Worm (Caenorhabditis elegans): ENCODE measurements around the gene F11F1.1.
A peak's percentile ranks its signal among the peaks of the same experiment; 100 is the strongest.

The F11F1.1 gene

DNA sequence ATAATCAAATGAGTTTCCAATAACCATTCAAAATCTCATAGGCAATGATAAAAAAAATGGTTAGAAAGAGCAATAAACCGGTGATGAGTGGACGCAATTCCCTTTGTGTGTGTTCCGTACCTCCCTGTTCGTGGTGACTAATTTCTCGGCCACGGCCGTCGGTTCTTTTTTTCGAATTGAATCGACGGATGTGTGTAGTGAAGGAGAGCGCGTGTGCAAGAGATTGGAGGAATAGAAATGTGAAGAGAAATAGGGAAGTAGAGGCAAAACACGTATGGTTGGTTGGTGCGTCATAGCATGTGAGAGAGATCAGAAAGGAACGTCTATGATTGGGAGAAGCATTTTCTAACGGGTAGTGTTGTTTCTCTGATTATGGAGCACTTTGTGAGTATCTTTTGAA lies 35.5 kb upstream of the F11F1.1 start:
- no peak for TF ChIP-seq aly-1 (tag; optimal IDR thresholded peaks at IDR 0.05)
- peak; percentile 25 for TF ChIP-seq F13C5.2 (tag; optimal IDR thresholded peaks at IDR 0.05)
- peak; percentile 50 for TF ChIP-seq hmg-4 (GFP tag; optimal IDR thresholded peaks at IDR 0.05)
- TF ChIP-seq tbx-11 (GFP tag; IDR thresholded peaks at IDR 0.05) = no peak
- TF ChIP-seq tbx-37 (GFP tag; conservative IDR thresholded peaks at IDR 0.05) = peak; percentile 19; the same call in 1 of the 2 replicates

DNA sequence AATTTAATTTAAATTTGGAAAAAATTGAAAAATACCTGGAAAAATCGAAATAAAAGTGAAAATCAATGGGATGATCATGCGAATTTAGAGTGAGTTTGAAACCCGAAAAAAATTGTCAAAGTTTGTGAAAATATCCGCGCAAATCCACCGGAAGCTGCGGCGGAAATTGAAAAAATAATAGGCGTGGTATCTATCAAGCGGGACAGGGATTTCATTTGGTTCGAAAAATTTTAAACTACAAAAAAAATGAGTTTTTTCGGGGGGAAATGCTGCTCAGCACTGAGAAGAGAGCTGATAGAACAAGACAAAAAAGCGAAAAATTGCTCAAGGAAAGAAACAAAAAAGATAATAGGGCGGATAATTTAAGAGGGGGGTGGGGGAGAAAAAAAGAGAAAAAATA lies 24.4 kb upstream of the F11F1.1 start, which contains the start of gene T03F6.9:
Gene T03F6.9 (minus strand): TSS at position 101 of the 400 bp plus-strand sequence.
- TF ChIP-seq tbx-37 (GFP tag; conservative IDR thresholded peaks at IDR 0.05) = no peak
- no peak for TF ChIP-seq aly-1 (tag; optimal IDR thresholded peaks at IDR 0.05)
- TF ChIP-seq ceh-36 (tag; optimal IDR thresholded peaks at IDR 0.05) = no peak
- TF ChIP-seq hmbx-1 (tag; optimal IDR thresholded peaks at IDR 0.05) = no peak
- no peak for TF ChIP-seq ama-1 (optimal IDR thresholded peaks at IDR 0.05)
- no peak for TF ChIP-seq sea-1 (GFP tag; conservative IDR thresholded peaks at IDR 0.05)
- TF ChIP-seq ets-7 (tag; optimal IDR thresholded peaks at IDR 0.05) = no peak
- no peak for TF ChIP-seq hmg-4 (GFP tag; optimal IDR thresholded peaks at IDR 0.05)
- TF ChIP-seq pes-1 (GFP tag; IDR thresholded peaks at IDR 0.05) = no peak
- no peak for TF ChIP-seq tbx-11 (GFP tag; IDR thresholded peaks at IDR 0.05)
- no peak for TF ChIP-seq B0310.2 (tag; optimal IDR thresholded peaks at IDR 0.05)
- no peak for TF ChIP-seq scrt-1 (GFP tag; IDR thresholded peaks at IDR 0.05)
- TF ChIP-seq hnd-1 (tag; optimal IDR thresholded peaks at IDR 0.05) = no peak

DNA sequence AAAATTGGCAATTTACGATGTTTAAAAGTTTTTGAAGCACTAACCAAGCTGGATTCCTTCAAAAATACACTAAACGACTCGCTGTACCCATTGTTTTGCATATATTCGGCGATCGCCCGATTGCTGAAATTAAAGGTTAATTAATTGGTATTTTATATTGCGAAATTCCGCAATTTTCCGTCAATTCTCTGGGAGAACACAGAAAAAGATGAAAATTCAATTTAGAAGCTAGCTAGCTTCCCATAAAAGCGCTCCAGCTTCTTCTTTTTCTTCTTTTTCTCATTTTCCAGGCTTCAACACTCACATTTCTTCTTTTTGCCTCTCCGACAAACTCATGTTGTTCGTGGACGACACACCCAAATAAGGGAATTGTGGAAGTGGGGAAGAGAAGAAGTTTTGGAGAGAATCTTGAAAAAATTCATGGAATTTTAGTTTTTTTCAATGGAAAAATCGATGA lies 19.0 kb upstream of the F11F1.1 start, which contains the start of gene lis-1:
Gene lis-1 (minus strand): TSS at position 407 of the 457 bp plus-strand sequence.
- no peak for TF ChIP-seq ceh-13 (GFP tag; optimal IDR thresholded peaks at IDR 0.05)
- no peak for TF ChIP-seq hmbx-1 (tag; optimal IDR thresholded peaks at IDR 0.05)
- TF ChIP-seq ama-1 (optimal IDR thresholded peaks at IDR 0.05) = no peak
- no peak for TF ChIP-seq tra-4 (tag; optimal IDR thresholded peaks at IDR 0.05)
- no peak for TF ChIP-seq sea-1 (GFP tag; conservative IDR thresholded peaks at IDR 0.05)
- TF ChIP-seq ceh-36 (tag; optimal IDR thresholded peaks at IDR 0.05) = no peak
- TF ChIP-seq B0310.2 (tag; optimal IDR thresholded peaks at IDR 0.05) = no peak
- TF ChIP-seq scrt-1 (GFP tag; IDR thresholded peaks at IDR 0.05) = no peak
- no peak for TF ChIP-seq F13C5.2 (tag; optimal IDR thresholded peaks at IDR 0.05)
- no peak for TF ChIP-seq pes-1 (GFP tag; IDR thresholded peaks at IDR 0.05)
- TF ChIP-seq hmg-4 (GFP tag; optimal IDR thresholded peaks at IDR 0.05) = no peak
- no peak for TF ChIP-seq tbx-37 (GFP tag; conservative IDR thresholded peaks at IDR 0.05)
- no peak for TF ChIP-seq hnd-1 (tag; optimal IDR thresholded peaks at IDR 0.05)
- no peak for TF ChIP-seq tbx-11 (GFP tag; IDR thresholded peaks at IDR 0.05)
- no peak for TF ChIP-seq aly-1 (tag; optimal IDR thresholded peaks at IDR 0.05)
- TF ChIP-seq flt-1 (GFP tag; IDR thresholded peaks at IDR 0.05) = no peak
- TF ChIP-seq ets-7 (tag; optimal IDR thresholded peaks at IDR 0.05) = no peak

DNA sequence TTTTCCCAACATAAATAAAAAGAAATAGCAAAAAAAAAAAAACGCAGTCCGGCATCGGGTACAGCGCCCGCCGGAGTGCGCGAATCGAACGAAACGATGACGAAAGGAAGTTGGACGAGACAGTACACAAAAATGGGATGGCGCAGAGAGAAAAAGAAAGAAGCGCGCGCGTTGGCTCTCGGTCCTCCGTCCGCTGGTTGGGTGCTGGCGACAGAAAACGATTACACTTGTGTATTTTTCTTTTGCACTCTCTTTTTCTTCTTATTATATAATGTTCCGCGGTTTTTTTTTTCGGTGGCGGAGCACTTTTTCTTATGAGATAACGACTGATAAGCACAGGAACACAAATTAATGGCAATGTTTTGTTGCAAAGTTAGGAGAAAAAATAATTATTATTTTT lies 18.1 kb upstream of the F11F1.1 start:
- TF ChIP-seq F13C5.2 (tag; optimal IDR thresholded peaks at IDR 0.05) = peak; percentile 1
- TF ChIP-seq B0310.2 (tag; optimal IDR thresholded peaks at IDR 0.05) = no peak

DNA sequence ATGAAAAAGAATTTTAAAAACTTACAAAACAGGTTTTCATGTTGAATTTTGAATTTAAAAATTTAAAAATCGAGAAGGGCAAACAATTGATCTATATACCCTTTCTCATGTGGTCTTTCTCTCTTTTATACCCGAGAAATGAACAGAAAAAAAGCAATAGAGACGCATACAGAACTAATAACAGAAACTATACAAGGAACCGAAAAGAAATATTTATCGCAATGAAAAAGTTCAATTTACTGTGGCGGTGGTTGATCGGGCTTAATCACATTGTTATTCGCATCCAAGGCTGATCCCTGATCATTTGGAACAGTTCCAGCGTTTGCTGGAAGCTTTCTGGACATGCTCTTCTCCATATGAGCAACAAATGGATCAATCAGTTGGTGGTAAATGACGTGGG lies 17.1 kb upstream of the F11F1.1 start, which contains the start of gene T03F6.10:
Gene T03F6.10 (minus strand): TSS at position 101 of the 400 bp plus-strand sequence.
- TF ChIP-seq ets-7 (tag; optimal IDR thresholded peaks at IDR 0.05) (no peak), ama-1 (optimal IDR thresholded peaks at IDR 0.05) (no peak), pes-1 (GFP tag; IDR thresholded peaks at IDR 0.05) (no peak), hmg-4 (GFP tag; optimal IDR thresholded peaks at IDR 0.05) (no peak), scrt-1 (GFP tag; IDR thresholded peaks at IDR 0.05) (no peak), ceh-36 (tag; optimal IDR thresholded peaks at IDR 0.05) (no peak), flt-1 (GFP tag; IDR thresholded peaks at IDR 0.05) (no peak)

DNA sequence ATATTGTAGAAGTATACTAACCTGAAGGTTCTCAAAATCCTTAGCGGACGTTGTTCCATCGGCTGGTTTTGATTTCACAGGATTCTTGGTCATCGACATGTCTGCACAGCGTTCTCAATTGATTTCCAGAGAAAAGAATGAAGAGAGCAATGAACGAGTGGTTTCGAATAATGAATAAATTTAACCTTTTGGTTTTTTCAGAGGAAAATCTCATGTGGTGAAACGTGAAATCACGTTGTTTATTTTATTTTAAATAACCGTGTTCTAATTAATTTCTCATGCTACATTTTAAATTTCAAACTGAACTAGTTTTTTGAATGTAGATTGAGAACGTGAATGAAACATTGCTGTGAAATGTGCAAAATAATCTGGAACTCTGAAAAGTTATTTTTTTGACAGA lies 15.2 kb upstream of the F11F1.1 start, which contains the start of gene T03F6.6:
Gene T03F6.6 (minus strand): TSS at position 101 of the 400 bp plus-strand sequence.
- no peak for TF ChIP-seq pes-1 (GFP tag; IDR thresholded peaks at IDR 0.05)
- TF ChIP-seq F13C5.2 (tag; optimal IDR thresholded peaks at IDR 0.05) = no peak
- TF ChIP-seq hnd-1 (tag; optimal IDR thresholded peaks at IDR 0.05) = no peak
- TF ChIP-seq hmbx-1 (tag; optimal IDR thresholded peaks at IDR 0.05) = no peak
- no peak for TF ChIP-seq ama-1 (optimal IDR thresholded peaks at IDR 0.05)
- TF ChIP-seq scrt-1 (GFP tag; IDR thresholded peaks at IDR 0.05) = no peak
- no peak for TF ChIP-seq tbx-37 (GFP tag; conservative IDR thresholded peaks at IDR 0.05)
- no peak for TF ChIP-seq ets-7 (tag; optimal IDR thresholded peaks at IDR 0.05)
- TF ChIP-seq B0310.2 (tag; optimal IDR thresholded peaks at IDR 0.05) = no peak
- no peak for TF ChIP-seq tbx-11 (GFP tag; IDR thresholded peaks at IDR 0.05)
- TF ChIP-seq ceh-36 (tag; optimal IDR thresholded peaks at IDR 0.05) = no peak

DNA sequence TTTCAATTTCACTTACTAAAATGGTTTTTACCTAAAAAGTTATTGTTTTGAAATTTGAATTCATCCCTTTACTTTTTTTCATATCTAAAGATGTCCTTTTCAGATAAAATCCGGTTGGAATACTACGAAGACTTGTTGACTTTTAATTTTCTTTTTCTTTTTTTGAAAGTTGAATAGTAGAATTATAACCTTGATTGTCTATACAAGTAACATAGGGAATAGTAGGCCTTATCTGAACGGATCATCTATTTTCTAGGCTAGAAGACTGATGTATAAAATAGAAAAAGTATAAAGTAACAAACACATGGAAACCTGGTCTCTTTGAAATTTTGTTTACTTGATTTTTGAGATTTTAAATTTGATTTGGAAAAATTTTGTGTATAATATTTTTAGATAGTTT lies 14.5 kb upstream of the F11F1.1 start:
- TF ChIP-seq flt-1 (GFP tag; IDR thresholded peaks at IDR 0.05) (no peak), aly-1 (tag; optimal IDR thresholded peaks at IDR 0.05) (no peak), B0310.2 (tag; optimal IDR thresholded peaks at IDR 0.05) (no peak), tbx-11 (GFP tag; IDR thresholded peaks at IDR 0.05) (no peak), hmbx-1 (tag; optimal IDR thresholded peaks at IDR 0.05) (no peak), scrt-1 (GFP tag; IDR thresholded peaks at IDR 0.05) (no peak), ets-7 (tag; optimal IDR thresholded peaks at IDR 0.05) (no peak), ama-1 (optimal IDR thresholded peaks at IDR 0.05) (no peak), sea-1 (GFP tag; conservative IDR thresholded peaks at IDR 0.05) (no peak), F13C5.2 (tag; optimal IDR thresholded peaks at IDR 0.05) (no peak), tra-4 (tag; optimal IDR thresholded peaks at IDR 0.05) (no peak), hnd-1 (tag; optimal IDR thresholded peaks at IDR 0.05) (no peak), pes-1 (GFP tag; IDR thresholded peaks at IDR 0.05) (no peak), ceh-13 (GFP tag; optimal IDR thresholded peaks at IDR 0.05) (no peak)

DNA sequence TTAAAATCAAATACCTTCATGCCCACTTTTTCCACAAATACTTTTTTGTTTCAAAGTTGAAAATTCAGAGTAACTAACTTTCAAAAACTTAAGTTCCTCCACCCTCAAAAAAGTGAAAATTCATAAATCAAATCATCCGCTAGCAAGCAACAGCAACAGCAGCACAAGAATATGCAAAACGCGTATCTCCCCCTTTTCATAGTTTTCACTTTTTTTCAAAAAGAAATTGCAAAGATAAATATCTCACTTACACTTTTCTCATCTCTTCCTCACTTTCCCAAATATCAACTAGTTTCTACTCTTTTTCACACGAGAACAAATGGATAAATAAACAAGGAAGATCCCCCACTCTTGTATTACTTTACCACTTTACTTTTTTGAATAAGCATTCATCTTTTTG lies 13.7 kb upstream of the F11F1.1 start:
- TF ChIP-seq flt-1 (GFP tag; IDR thresholded peaks at IDR 0.05) (no peak), F13C5.2 (tag; optimal IDR thresholded peaks at IDR 0.05) (no peak), ama-1 (optimal IDR thresholded peaks at IDR 0.05) (no peak), tbx-11 (GFP tag; IDR thresholded peaks at IDR 0.05) (no peak), ceh-36 (tag; optimal IDR thresholded peaks at IDR 0.05) (no peak)
